Fruit fly (Drosophila melanogaster): ENCODE results near the gene Rrp46.

The Rrp46 gene

dm6 chr3R:10388128-10389026 lies 24.7 kb upstream of the Rrp46 start, which contains the start of gene cwo (continued):
- no peak for TF ChIP-seq CG15336 (GFP tag; IDR thresholded peaks at IDR 0.05)

- TF ChIP-seq pdm3 (GFP tag; optimal IDR thresholded peaks at IDR 0.05) (peak; percentile 14), CG11902 (GFP tag; optimal IDR thresholded peaks at IDR 0.05) (peak; percentile 80), eg (GFP tag; IDR thresholded peaks at IDR 0.05) (no peak), vri (GFP tag; optimal IDR thresholded peaks at IDR 0.05) (peak; percentile 13), OdsH (GFP tag; optimal IDR thresholded peaks at IDR 0.05) (no peak), svp (GFP tag) (peak; percentile 73), CG31627 (GFP tag; optimal IDR thresholded peaks at IDR 0.05) (peak; percentile 25), CG1621 (tag; optimal IDR thresholded peaks at IDR 0.05) (peak; percentile 57)
These were observed 24.1 kb upstream of the Rrp46 start for dm6 chr3R:10389027-10389465.

- TF ChIP-seq fd85E (GFP tag; optimal IDR thresholded peaks at IDR 0.05) = no peak
- no peak for TF ChIP-seq Eip75B (GFP tag; optimal IDR thresholded peaks at IDR 0.05)
- TF ChIP-seq CG8119 (GFP tag; IDR thresholded peaks at IDR 0.05) = no peak
- no peak for TF ChIP-seq Sox14 (GFP tag; optimal IDR thresholded peaks at IDR 0.05)
- no peak for TF ChIP-seq lz (GFP tag; optimal IDR thresholded peaks at IDR 0.05)
- no peak for TF ChIP-seq salr (GFP tag; optimal IDR thresholded peaks at IDR 0.05)
- TF ChIP-seq CG9139 (GFP tag; optimal IDR thresholded peaks at IDR 0.05) = no peak
- peak; percentile 31 for TF ChIP-seq Eip78C (GFP tag)
- TF ChIP-seq cyc (GFP tag; optimal IDR thresholded peaks at IDR 0.05) = no peak
- peak; percentile 57 for TF ChIP-seq CG6276 (GFP tag; optimal IDR thresholded peaks at IDR 0.05)
- TF ChIP-seq CG8319 (GFP tag; optimal IDR thresholded peaks at IDR 0.05) = no peak
- TF ChIP-seq CG15336 (GFP tag; IDR thresholded peaks at IDR 0.05) = 0 out of 2 replicates have a peak, but pooled peaks have one; percentile 13
- TF ChIP-seq Sox15 (GFP tag; optimal IDR thresholded peaks at IDR 0.05) = no peak
- no peak for TF ChIP-seq Hr38 (GFP tag; optimal IDR thresholded peaks at IDR 0.05)
- TF ChIP-seq CG6854 (GFP tag; optimal IDR thresholded peaks at IDR 0.05) = no peak
- TF ChIP-seq CG16779 (tag; optimal IDR thresholded peaks at IDR 0.05) = no peak
- no peak for TF ChIP-seq vri (GFP tag; optimal IDR thresholded peaks at IDR 0.05)
- TF ChIP-seq CG1621 (tag; optimal IDR thresholded peaks at IDR 0.05) = peak; percentile 46
- TF ChIP-seq topi (GFP tag; optimal IDR thresholded peaks at IDR 0.05) = no peak
- TF ChIP-seq CG31627 (GFP tag; optimal IDR thresholded peaks at IDR 0.05) = no peak
- no peak for TF ChIP-seq CG11902 (GFP tag; optimal IDR thresholded peaks at IDR 0.05)
- peak; percentile 19 for TF ChIP-seq CG6808 (GFP tag; optimal IDR thresholded peaks at IDR 0.05)
- TF ChIP-seq CG8632 (GFP tag; optimal IDR thresholded peaks at IDR 0.05) = no peak
- no peak for TF ChIP-seq CG10669 (GFP tag; optimal IDR thresholded peaks at IDR 0.05)
- no peak for TF ChIP-seq eg (GFP tag; IDR thresholded peaks at IDR 0.05)
- TF ChIP-seq dac (GFP tag; optimal IDR thresholded peaks at IDR 0.05) = no peak
- no peak for TF ChIP-seq CG11294 (GFP tag; IDR thresholded peaks at IDR 0.05)
- TF ChIP-seq net (GFP tag; optimal IDR thresholded peaks at IDR 0.05) = no peak
- no peak for TF ChIP-seq Met (GFP tag; optimal IDR thresholded peaks at IDR 0.05)
- no peak for TF ChIP-seq CG10631 (GFP tag; optimal IDR thresholded peaks at IDR 0.05)
- TF ChIP-seq CG34406 (GFP tag; optimal IDR thresholded peaks at IDR 0.05) = no peak
- no peak for TF ChIP-seq pdm3 (GFP tag; optimal IDR thresholded peaks at IDR 0.05)
- no peak for TF ChIP-seq CG4318 (GFP tag; optimal IDR thresholded peaks at IDR 0.05)
- TF ChIP-seq spab (GFP tag; optimal IDR thresholded peaks at IDR 0.05) = no peak
- TF ChIP-seq Ets21C (GFP tag; optimal IDR thresholded peaks at IDR 0.05) = no peak
- no peak for TF ChIP-seq Eip93F (GFP tag; optimal IDR thresholded peaks at IDR 0.05)
- no peak for TF ChIP-seq Sox102F (GFP tag; optimal IDR thresholded peaks at IDR 0.05)
- no peak for TF ChIP-seq Smox (GFP tag; optimal IDR thresholded peaks at IDR 0.05)
- no peak for TF ChIP-seq CG3032 (tag; optimal IDR thresholded peaks at IDR 0.05)
These were observed 23.1 kb upstream of the Rrp46 start for dm6 chr3R:10389877-10390468.

All from whole organism, prepupa.